Worm (Caenorhabditis elegans) whole organism, L4/young adult: ENCODE measurements around the gene srj-25.

Experiments used
- dao-5 ChIP-seq: sonication (generic microtip); optimal IDR thresholded peaks from 2 replicates; lab custom pipeline; 2016; ENCODE audit warnings: missing genotype, missing genetic modification characterization, moderate library complexity, missing compliant biosample characterization
- him-1 ChIP-seq: sonication (generic microtip); optimal IDR thresholded peaks from 2 replicates; lab custom pipeline; 2016; ENCODE audit warnings: missing genotype, missing genetic modification reagents, missing genetic modification characterization, missing compliant biosample characterization

DNA sequence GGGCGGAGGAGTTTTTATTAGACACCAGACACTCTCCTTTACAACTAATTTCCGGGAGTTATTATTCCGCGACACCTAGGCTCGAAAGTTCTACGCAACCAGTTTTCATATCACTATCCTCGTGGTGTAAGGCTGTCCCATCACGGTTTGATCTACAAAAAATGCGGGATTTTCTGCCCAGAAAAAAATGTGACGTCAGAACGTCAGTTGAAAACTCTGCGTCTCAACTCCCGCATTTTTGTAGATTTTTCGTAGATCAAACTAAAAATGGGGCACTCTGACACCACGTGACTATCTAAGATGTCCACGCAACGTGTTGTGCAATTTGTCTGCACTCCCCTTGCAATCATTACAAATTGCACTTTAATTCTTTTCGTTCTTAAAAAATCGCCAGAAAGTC, 28.7 kb upstream of the srj-25 start, which contains the start of gene str-238:
- TF ChIP-seq dao-5 (tag; lab: Kevin White, UChicago) (no peak), him-1 (tag; lab: Kevin White, UChicago) (no peak)
